Worm (Caenorhabditis elegans): ENCODE measurements around the gene C28H8.2.

DNA sequence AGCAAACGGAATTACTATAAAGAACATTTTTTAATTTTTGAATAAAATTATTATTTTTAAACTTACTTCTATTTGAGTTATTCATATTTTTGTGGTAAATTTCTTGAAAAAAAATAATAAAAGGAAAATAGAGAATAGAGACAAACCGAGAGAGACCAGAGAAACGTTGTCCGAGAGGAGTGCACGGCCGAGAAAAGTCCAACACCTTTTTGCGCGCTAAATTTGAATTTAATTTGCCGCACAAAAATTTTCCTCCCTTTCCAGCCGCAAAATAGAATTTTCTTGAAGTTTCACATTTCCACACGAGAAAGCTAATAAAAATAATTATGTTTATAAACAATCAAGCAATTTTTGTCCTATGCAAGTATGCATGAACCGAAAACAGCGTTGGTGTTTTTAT lies 48.4 kb upstream of the C28H8.2 start, which contains the start of the genes F01F1.11 and F01F1.3:
- TF ChIP-seq elt-1 (tag; optimal IDR thresholded peaks at IDR 0.05): no peak
- TF ChIP-seq nhr-237 (tag; optimal IDR thresholded peaks at IDR 0.05): no peak
- TF ChIP-seq nfya-1 (tag; optimal IDR thresholded peaks at IDR 0.05; ENCODE audit: insufficient read depth): peak; percentile 80
- no peak for TF ChIP-seq aly-2 (tag; optimal IDR thresholded peaks at IDR 0.05)
- no peak for TF ChIP-seq fos-1 (tag; optimal IDR thresholded peaks at IDR 0.05)
- TF ChIP-seq mml-1 (tag; optimal IDR thresholded peaks at IDR 0.05): no peak
- no peak for TF ChIP-seq skn-1 (tag; optimal IDR thresholded peaks at IDR 0.05)
- TF ChIP-seq ztf-11 (tag; optimal IDR thresholded peaks at IDR 0.05): no peak
- TF ChIP-seq zag-1 (tag; optimal IDR thresholded peaks at IDR 0.05): no peak
- TF ChIP-seq nhr-11 (tag; optimal IDR thresholded peaks at IDR 0.05): no peak
